Fruit fly (Drosophila melanogaster) whole organism, wandering third instar larva: ENCODE data around the gene cv-c.

Experiments
- Dif ChIP-seq: fragments of 200-275, 200-300 bp; sonication (Bioruptor generic); optimal IDR thresholded peaks from 2 replicates; lab custom pipeline; 2018; ENCODE audit warnings: missing biosample characterization, missing genetic modification characterization; ENCODE audit not compliant: partially characterized antibody
- Hr83 ChIP-seq: fragments of 200-300 bp; sonication (Bioruptor generic); optimal IDR thresholded peaks from 2 replicates; lab custom pipeline; 2016; ENCODE audit warnings: missing biosample characterization, mild to moderate bottlenecking, missing genetic modification characterization, moderate library complexity; ENCODE audit not compliant: poor library complexity, severe bottlenecking
- Rel ChIP-seq, 2 experiments: fragments of 200-800 bp; sonication (Bioruptor generic) in 1 of 2; optimal IDR thresholded peaks; 2 replicates in 1 of 2; 3 replicates in 1 of 2; lab custom pipeline; 2016 to 2019; ENCODE audit warnings: mild to moderate bottlenecking in 2 of 2, missing biosample characterization in 2 of 2, missing genetic modification characterization in 2 of 2, moderate library complexity in 1 of 2
- brk ChIP-seq: fragments of 200-800 bp; sonication (Bioruptor generic); optimal IDR thresholded peaks from 2 replicates; lab custom pipeline; 2016; ENCODE audit warnings: missing biosample characterization, mild to moderate bottlenecking, missing genetic modification characterization
- ey ChIP-seq: fragments of 200-800 bp; sonication (Bioruptor generic); optimal IDR thresholded peaks from 2 replicates; lab custom pipeline; 2016; ENCODE audit warnings: missing biosample characterization, missing genetic modification characterization
- fru ChIP-seq: fragments of 200-800 bp; sonication (Bioruptor generic); optimal IDR thresholded peaks from 3 replicates; lab custom pipeline; 2016; ENCODE audit warnings: missing biosample characterization, mild to moderate bottlenecking, missing genetic modification characterization
- lola ChIP-seq: fragments of >200 bp; optimal IDR thresholded peaks from 2 replicates; lab custom pipeline; 2017; ENCODE audit warnings: missing biosample characterization, missing genetic modification characterization

dm6 chr3R:14449304-14449703 lies 32.2 kb downstream of the cv-c start:
- TF ChIP-seq Dif (GFP tag; lab: Kevin White, UChicago) = no peak
- peak; percentile 17 for TF ChIP-seq fru (GFP tag; lab: Kevin White, UChicago)
- TF ChIP-seq Hr83 (GFP tag; lab: Kevin White, UChicago) = no peak
- no peak for TF ChIP-seq lola
- TF ChIP-seq brk = no peak
- TF ChIP-seq Rel (GFP tag; optimal IDR thresholded peaks at IDR 0.05; lab: Kevin White, UChicago) = no peak
- TF ChIP-seq Rel (tag; optimal IDR thresholded peaks at IDR 0.05; lab: Kevin White, UChicago) = no peak
- TF ChIP-seq ey (GFP tag; lab: Kevin White, UChicago) = peak; percentile 15
